Worm (Caenorhabditis elegans) whole organism, late embryonic: ENCODE results near the gene aat-3.
A peak's percentile ranks its signal among the peaks of the same experiment; 100 is the strongest.

Source experiments
- C08G9.2 ChIP-seq: sonication (generic microtip); optimal IDR thresholded peaks from 2 replicates; lab custom pipeline; 2016; ENCODE audit warnings: mild to moderate bottlenecking, missing genetic modification characterization, moderate library complexity, missing compliant biosample characterization
- F13H6.1 ChIP-seq: sonication (generic microtip); optimal IDR thresholded peaks from 2 replicates; lab custom pipeline; 2016; ENCODE audit warnings: missing genetic modification characterization, missing compliant biosample characterization
- K02D7.2 ChIP-seq: sonication (generic microtip); optimal IDR thresholded peaks from 2 replicates; lab custom pipeline; 2017; ENCODE audit warnings: mild to moderate bottlenecking, missing genetic modification characterization, missing compliant biosample characterization
- K09A11.1 ChIP-seq: sonication (generic microtip); optimal IDR thresholded peaks from 2 replicates; lab custom pipeline; 2017; ENCODE audit warnings: antibody characterized with exemption, mild to moderate bottlenecking, missing genetic modification characterization, missing compliant biosample characterization; ENCODE audit not compliant: insufficient read depth
- T23F11.4 ChIP-seq: fragments of 200-800 bp; sonication (Bioruptor generic); optimal IDR thresholded peaks from 2 replicates; lab custom pipeline; 2018; ENCODE audit warnings: mild to moderate bottlenecking, missing genetic modification characterization, missing compliant biosample characterization
- Y22D7AL.16 ChIP-seq: sonication (generic microtip); optimal IDR thresholded peaks from 2 replicates; lab custom pipeline; 2016; ENCODE audit warnings: missing genetic modification characterization, missing compliant biosample characterization
- ama-1 ChIP-seq: fragments of 150-350 bp; optimal IDR thresholded peaks from 2 replicates; lab custom pipeline; 2014
- ceh-14 ChIP-seq: sonication (generic microtip); optimal IDR thresholded peaks from 2 replicates; lab custom pipeline; 2016; ENCODE audit warnings: missing genotype, missing genetic modification characterization, missing compliant biosample characterization
- ceh-19 ChIP-seq: fragments of 200-800 bp; sonication (Bioruptor generic); optimal IDR thresholded peaks from 2 replicates; lab custom pipeline; 2018; ENCODE audit warnings: mild to moderate bottlenecking, missing genetic modification characterization, missing compliant biosample characterization
- ceh-2 ChIP-seq: sonication (generic microtip); optimal IDR thresholded peaks from 2 replicates; lab custom pipeline; 2016; ENCODE audit warnings: missing genotype, missing genetic modification characterization, missing compliant biosample characterization
- ceh-22 ChIP-seq: sonication (generic microtip); optimal IDR thresholded peaks from 2 replicates; lab custom pipeline; 2017; ENCODE audit warnings: missing biosample characterization, missing genetic modification characterization
- ceh-9 ChIP-seq: sonication (generic microtip); optimal IDR thresholded peaks from 2 replicates; lab custom pipeline; 2016; ENCODE audit warnings: mild to moderate bottlenecking, missing genetic modification characterization, inconsistent platforms, missing compliant biosample characterization
- che-1 ChIP-seq: sonication (generic microtip); optimal IDR thresholded peaks from 2 replicates; lab custom pipeline; 2016; ENCODE audit warnings: mild to moderate bottlenecking, missing genetic modification characterization, missing compliant biosample characterization
- elt-2 ChIP-seq: sonication (generic microtip); optimal IDR thresholded peaks from 2 replicates; lab custom pipeline; 2016; ENCODE audit warnings: missing genetic modification reagents, missing genetic modification characterization, missing compliant biosample characterization
- ets-4 ChIP-seq: sonication (generic microtip); optimal IDR thresholded peaks from 2 replicates; lab custom pipeline; 2016; ENCODE audit warnings: missing genetic modification characterization, missing compliant biosample characterization
- fkh-10 ChIP-seq: fragments of 150-350 bp; optimal IDR thresholded peaks from 2 replicates; lab custom pipeline; 2014; ENCODE audit warnings: missing biosample characterization, missing genetic modification reagents, missing genetic modification characterization
- fkh-6 ChIP-seq: sonication (generic microtip); optimal IDR thresholded peaks from 2 replicates; lab custom pipeline; 2016; ENCODE audit warnings: missing genetic modification characterization, missing compliant biosample characterization
- hlh-13 ChIP-seq: fragments of 200-800 bp; sonication (Bioruptor generic); optimal IDR thresholded peaks from 2 replicates; lab custom pipeline; 2018; ENCODE audit warnings: mild to moderate bottlenecking, missing genetic modification characterization, missing compliant biosample characterization
- hlh-6 ChIP-seq: sonication (generic microtip); optimal IDR thresholded peaks from 2 replicates; lab custom pipeline; 2016; ENCODE audit warnings: missing genotype, missing genetic modification characterization, missing compliant biosample characterization
- hlh-8 ChIP-seq: sonication (generic microtip); optimal IDR thresholded peaks from 2 replicates; lab custom pipeline; 2016; ENCODE audit warnings: missing genotype, missing genetic modification characterization, missing compliant biosample characterization
- lin-11 ChIP-seq: fragments of 200-800 bp; sonication (Bioruptor generic); optimal IDR thresholded peaks from 2 replicates; lab custom pipeline; 2018; ENCODE audit warnings: mild to moderate bottlenecking, missing genetic modification characterization, missing compliant biosample characterization
- madf-2 ChIP-seq: sonication (generic microtip); optimal IDR thresholded peaks from 2 replicates; lab custom pipeline; 2017; ENCODE audit warnings: missing genetic modification characterization, missing compliant biosample characterization
- mec-3 ChIP-seq: sonication (generic microtip); optimal IDR thresholded peaks from 2 replicates; lab custom pipeline; 2016; ENCODE audit warnings: borderline replicate concordance, missing genetic modification characterization, missing compliant biosample characterization
- nhr-232 ChIP-seq: sonication (generic microtip); optimal IDR thresholded peaks from 2 replicates; lab custom pipeline; 2016; ENCODE audit warnings: missing genetic modification characterization, missing compliant biosample characterization
- npax-4 ChIP-seq: sonication (generic microtip); optimal IDR thresholded peaks from 2 replicates; lab custom pipeline; 2016; ENCODE audit warnings: missing genetic modification characterization, missing compliant biosample characterization
- odd-2 ChIP-seq: sonication (generic microtip); optimal IDR thresholded peaks from 2 replicates; lab custom pipeline; 2017; ENCODE audit warnings: antibody characterized with exemption, mild to moderate bottlenecking, missing genetic modification characterization, missing compliant biosample characterization
- pha-2 ChIP-seq: sonication (generic microtip); optimal IDR thresholded peaks from 2 replicates; lab custom pipeline; 2017; ENCODE audit warnings: mild to moderate bottlenecking, missing genetic modification characterization, missing compliant biosample characterization
- pha-4 ChIP-seq: fragments of 150-350 bp; optimal IDR thresholded peaks from 2 replicates; lab custom pipeline; 2018; ENCODE audit warnings: missing biosample characterization, missing genetic modification reagents, missing genetic modification characterization
- sdc-2 ChIP-seq: sonication (generic microtip); optimal IDR thresholded peaks from 2 replicates; lab custom pipeline; 2016; ENCODE audit warnings: missing genotype, missing genetic modification characterization, missing compliant biosample characterization
- tbx-7 ChIP-seq: sonication (generic microtip); optimal IDR thresholded peaks from 2 replicates; lab custom pipeline; 2016; ENCODE audit warnings: missing genotype, missing genetic modification characterization, missing compliant biosample characterization
- ttx-3 ChIP-seq: sonication (generic microtip); optimal IDR thresholded peaks from 2 replicates; lab custom pipeline; 2016; ENCODE audit warnings: missing genetic modification reagents, missing genetic modification characterization, missing compliant biosample characterization
- unc-55 ChIP-seq: sonication (generic microtip); optimal IDR thresholded peaks from 2 replicates; lab custom pipeline; 2017; ENCODE audit warnings: missing biosample characterization, missing genetic modification reagents, missing genetic modification characterization
- unc-86 ChIP-seq: sonication (generic microtip); optimal IDR thresholded peaks from 2 replicates; lab custom pipeline; 2016; ENCODE audit warnings: missing genetic modification characterization, missing compliant biosample characterization
- zip-5 ChIP-seq: sonication (generic microtip); optimal IDR thresholded peaks from 2 replicates; lab custom pipeline; 2016; ENCODE audit warnings: missing genetic modification characterization, missing compliant biosample characterization
- ztf-16 ChIP-seq: sonication (generic microtip); optimal IDR thresholded peaks from 2 replicates; lab custom pipeline; 2017; ENCODE audit warnings: missing genetic modification characterization, missing compliant biosample characterization

aat-3 gene

DNA sequence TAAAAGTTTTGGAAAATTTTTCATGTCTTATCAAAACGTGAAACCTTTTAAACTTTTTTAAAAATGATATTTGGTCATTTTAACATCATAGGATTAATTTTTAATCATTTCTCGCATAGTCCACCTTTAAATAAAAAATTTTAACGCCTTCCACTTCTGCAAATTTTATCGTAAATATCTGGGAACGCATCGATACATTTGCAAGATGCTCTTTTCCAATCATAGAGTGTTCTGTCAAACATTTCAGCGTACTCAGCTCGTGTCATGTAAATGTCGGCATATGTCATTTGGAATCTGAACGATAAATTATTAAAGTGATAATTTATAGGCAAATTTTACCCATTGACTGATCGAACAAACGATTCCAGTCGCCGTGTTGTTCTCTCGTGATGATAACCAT is 7.9 kb downstream of the aat-3 start, which contains the start of gene F52H2.5:
TSS of gene F52H2.5 (minus strand) at position 101 of the 400 bp plus-strand sequence.
- TF ChIP-seq unc-55 (GFP tag; lab: Kevin White, UChicago) (no peak), che-1 (tag; lab: Kevin White, UChicago) (no peak), mec-3 (no peak), tbx-7 (tag; lab: Kevin White, UChicago) (no peak), npax-4 (no peak), nhr-232 (tag; lab: Kevin White, UChicago) (no peak), Y22D7AL.16 (tag; lab: Kevin White, UChicago) (no peak), hlh-8 (tag; lab: Kevin White, UChicago) (no peak), C08G9.2 (tag; lab: Kevin White, UChicago) (no peak), elt-2 (no peak), lin-11 (tag; lab: Kevin White, UChicago) (no peak), madf-2 (tag; lab: Kevin White, UChicago) (no peak), odd-2 (tag; lab: Kevin White, UChicago) (no peak), ceh-2 (tag; lab: Kevin White, UChicago) (no peak), F13H6.1 (tag; lab: Kevin White, UChicago) (no peak), unc-86 (tag; lab: Kevin White, UChicago) (no peak)

ce11 chrX:2564047-2564446 is 12.0 kb downstream of the aat-3 start, which contains the start of gene dhcr-24:
Gene dhcr-24, minus strand, starts transcription at chrX:2564147.
- TF ChIP-seq odd-2 (tag; lab: Kevin White, UChicago) = no peak
- TF ChIP-seq hlh-8 (tag; lab: Kevin White, UChicago) = no peak
- TF ChIP-seq tbx-7 (tag; lab: Kevin White, UChicago) = no peak
- no peak for TF ChIP-seq ztf-16
- TF ChIP-seq pha-4 (tag; lab: Kevin White, UChicago) = no peak
- no peak for TF ChIP-seq hlh-13 (GFP tag; lab: Kevin White, UChicago)
- TF ChIP-seq zip-5 (tag; lab: Kevin White, UChicago) = no peak
- no peak for TF ChIP-seq ceh-19 (GFP tag; lab: Kevin White, UChicago)
- TF ChIP-seq F13H6.1 (tag; lab: Kevin White, UChicago) = no peak
- no peak for TF ChIP-seq nhr-232 (tag; lab: Kevin White, UChicago)
- TF ChIP-seq K09A11.1 (tag; lab: Kevin White, UChicago) = no peak
- no peak for TF ChIP-seq ets-4
- no peak for TF ChIP-seq che-1 (tag; lab: Kevin White, UChicago)
- no peak for TF ChIP-seq ceh-14 (tag; lab: Kevin White, UChicago)
- no peak for TF ChIP-seq ama-1 (lab: Kevin White, UChicago)
- no peak for TF ChIP-seq sdc-2 (tag; lab: Kevin White, UChicago)
- no peak for TF ChIP-seq K02D7.2 (tag; lab: Kevin White, UChicago)
- TF ChIP-seq fkh-10 (GFP tag; lab: Kevin White, UChicago) = no peak

DNA sequence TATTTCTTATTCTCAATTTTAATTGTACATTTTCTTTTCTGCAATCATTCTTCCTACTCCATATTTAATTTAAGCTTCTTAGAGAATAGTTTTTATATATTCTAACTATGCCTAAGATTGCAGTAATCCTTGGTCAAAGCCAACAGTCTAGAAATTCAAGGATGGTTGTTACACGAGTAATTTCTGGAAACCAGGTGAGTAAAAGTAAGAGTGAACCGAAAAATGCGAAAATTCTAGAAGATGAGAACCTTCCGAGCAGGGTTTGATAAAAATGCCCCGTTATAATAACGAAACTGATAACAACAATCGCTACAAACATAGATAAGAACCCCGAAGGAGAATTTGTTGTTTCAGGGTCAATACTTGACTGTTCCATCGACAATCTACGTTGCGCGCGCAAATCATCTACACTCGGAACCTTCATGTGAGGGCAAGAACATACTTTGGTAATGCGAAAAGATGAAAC is 13.3 kb downstream of the aat-3 start, which contains the start of gene F52H2.15:
TSS of gene F52H2.15 (plus strand) at position 51 of the 466 bp plus-strand sequence.
- TF ChIP-seq elt-2 (peak; percentile 91), hlh-6 (tag; lab: Kevin White, UChicago) (no peak)

- no peak for TF ChIP-seq fkh-6
- no peak for TF ChIP-seq Y22D7AL.16 (tag; lab: Kevin White, UChicago)
- TF ChIP-seq ttx-3 (tag; lab: Kevin White, UChicago) = no peak
- TF ChIP-seq che-1 (tag; lab: Kevin White, UChicago) = no peak
- no peak for TF ChIP-seq ztf-16
- no peak for TF ChIP-seq pha-2
- no peak for TF ChIP-seq ceh-19 (GFP tag; lab: Kevin White, UChicago)
- TF ChIP-seq ceh-22 (tag; lab: Kevin White, UChicago) = no peak
- TF ChIP-seq T23F11.4 (GFP tag; lab: Kevin White, UChicago) = no peak
- TF ChIP-seq K09A11.1 (tag; lab: Kevin White, UChicago) = no peak
- TF ChIP-seq ceh-9 (tag; lab: Kevin White, UChicago) = no peak
Measured at ce11 chrX:2567761-2568160, 15.7 kb downstream of the aat-3 start.
